Worm (Caenorhabditis elegans): Measurements from ENCODE around the gene M01B2.8.
A peak's percentile ranks its signal among the peaks of the same experiment; 100 is the strongest.

Gene M01B2.8

ce11 chrV:15274757-15275156 lies 14.8 kb downstream of the M01B2.8 start, which contains the start of gene srw-16:
TSS of gene srw-16 (minus strand) at chrV:15274857.
- TF ChIP-seq aha-1 (tag; optimal IDR thresholded peaks at IDR 0.05) (no peak), Y116A8C.19 (tag; optimal IDR thresholded peaks at IDR 0.05; ENCODE audit: borderline replicate concordance) (no peak), lin-35 (GFP tag; optimal IDR thresholded peaks at IDR 0.05) (no peak), mef-2 (tag; optimal IDR thresholded peaks at IDR 0.05) (no peak), sptf-1 (tag; optimal IDR thresholded peaks at IDR 0.05) (no peak), hlh-17 (GFP tag; optimal IDR thresholded peaks at IDR 0.05; ENCODE audit: borderline replicate concordance) (no peak), grh-1 (GFP tag; IDR thresholded peaks at IDR 0.05) (no peak), tlp-1 (tag; optimal IDR thresholded peaks at IDR 0.05) (no peak)

- no peak for TF ChIP-seq blmp-1 (tag; optimal IDR thresholded peaks at IDR 0.05)
- no peak for TF ChIP-seq lin-39 (tag; optimal IDR thresholded peaks at IDR 0.05)
- TF ChIP-seq lin-13 (GFP tag; optimal IDR thresholded peaks at IDR 0.05), result no peak
Measured at ce11 chrV:15276915-15277314, 16.9 kb downstream of the M01B2.8 start, which contains the start of gene srw-17. TSS of gene srw-17 (minus strand) at chrV:15277015.

ce11 chrV:15281279-15281949 lies 21.4 kb downstream of the M01B2.8 start, which contains the start of the genes srw-19 and srx-51:
TSS of gene srw-19 (minus strand) at chrV:15281379.
TSS of gene srx-51 (plus strand) at chrV:15281899.
- TF ChIP-seq alr-1 (tag; optimal IDR thresholded peaks at IDR 0.05; ENCODE audit: borderline replicate concordance), result no peak
- no peak for TF ChIP-seq nhr-11 (tag; optimal IDR thresholded peaks at IDR 0.05)
- no peak for TF ChIP-seq elt-3 (tag; optimal IDR thresholded peaks at IDR 0.05)
- no peak for TF ChIP-seq lin-15B (tag; optimal IDR thresholded peaks at IDR 0.05)
- TF ChIP-seq pqm-1 (tag; optimal IDR thresholded peaks at IDR 0.05), result no peak
- no peak for TF ChIP-seq unc-130 (tag; optimal IDR thresholded peaks at IDR 0.05)
- TF ChIP-seq jun-1 (tag; optimal IDR thresholded peaks at IDR 0.05), result no peak
- TF ChIP-seq lin-14 (GFP tag; optimal IDR thresholded peaks at IDR 0.05), result no peak
- no peak for TF ChIP-seq irx-1 (tag; optimal IDR thresholded peaks at IDR 0.05)
- TF ChIP-seq nhr-90 (tag; optimal IDR thresholded peaks at IDR 0.05; ENCODE audit: poor library complexity), result no peak
- TF ChIP-seq nhr-20 (tag; optimal IDR thresholded peaks at IDR 0.05), result no peak
- TF ChIP-seq blmp-1 (tag; optimal IDR thresholded peaks at IDR 0.05), result no peak
- no peak for TF ChIP-seq isw-1 (GFP tag; IDR thresholded peaks at IDR 0.05)
- no peak for TF ChIP-seq tbx-2 (tag; optimal IDR thresholded peaks at IDR 0.05)
- TF ChIP-seq nhr-77 (tag; optimal IDR thresholded peaks at IDR 0.05), result no peak
- TF ChIP-seq lsy-2 (tag; optimal IDR thresholded peaks at IDR 0.05), result no peak
- TF ChIP-seq nhr-84 (tag; optimal IDR thresholded peaks at IDR 0.05), result no peak
- TF ChIP-seq ceh-90 (tag; optimal IDR thresholded peaks at IDR 0.05), result no peak
- TF ChIP-seq ets-5 (GFP tag; IDR thresholded peaks at IDR 0.05), result no peak

- no peak for TF ChIP-seq efl-1 (optimal IDR thresholded peaks at IDR 0.05)
- TF ChIP-seq efl-1 (GFP tag; optimal IDR thresholded peaks at IDR 0.05 in 1 of 2), result peak in 1 of 2 experiments; percentile 88
- TF ChIP-seq unc-30 (tag; optimal IDR thresholded peaks at IDR 0.05), result no peak
- TF ChIP-seq elt-3 (tag; optimal IDR thresholded peaks at IDR 0.05), result peak; percentile 28 to 88 (median 78)
- peak; percentile 42 for TF ChIP-seq nhr-20 (tag; optimal IDR thresholded peaks at IDR 0.05)
- TF ChIP-seq nhr-85 (tag), result peak; percentile 83
Measured at ce11 chrV:15285984-15286383, 26.0 kb downstream of the M01B2.8 start.

ce11 chrV:15287856-15288255 lies 27.9 kb downstream of the M01B2.8 start, which contains the start of gene cyp-34A1:
TSS of gene cyp-34A1 (minus strand) at chrV:15287956.
- no peak for TF ChIP-seq ztf-4 (tag; optimal IDR thresholded peaks at IDR 0.05)
- no peak for TF ChIP-seq lin-15B (tag; optimal IDR thresholded peaks at IDR 0.05)
- TF ChIP-seq nhr-71 (tag; optimal IDR thresholded peaks at IDR 0.05), result no peak

All from whole organism, L1 larva.